Worm (Caenorhabditis elegans) whole organism, mixed stage, embryonic: Measurements from ENCODE around the gene K02E7.1.

Experiments used
- mep-1 ChIP-seq: fragments of 150-350 bp; optimal IDR thresholded peaks from 2 replicates; lab custom pipeline; 2017; ENCODE audit warnings: missing biosample characterization, missing genetic modification reagents, missing genetic modification characterization, inconsistent platforms
- snpc-4 ChIP-seq: fragments of 150-350 bp; optimal IDR thresholded peaks from 2 replicates; lab custom pipeline; 2014; ENCODE audit warnings: missing biosample characterization, missing genetic modification characterization
- unc-62 ChIP-seq: fragments of 150-350 bp; optimal IDR thresholded peaks from 2 replicates; lab custom pipeline; 2014; ENCODE audit warnings: missing biosample characterization, missing genetic modification reagents, missing genetic modification characterization
- zip-8 ChIP-seq: fragments of 150-350 bp; optimal IDR thresholded peaks from 2 replicates; lab custom pipeline; 2014; ENCODE audit warnings: missing biosample characterization, missing genetic modification characterization

- no peak for TF ChIP-seq unc-62 (GFP tag; lab: Kevin White, UChicago)
- no peak for TF ChIP-seq mep-1 (tag; lab: Kevin White, UChicago)
- TF ChIP-seq snpc-4 (tag; lab: Kevin White, UChicago), result no peak
- TF ChIP-seq zip-8 (tag; lab: Kevin White, UChicago), result no peak
Measured at ce11 chrII:1072106-1072505, 10.9 kb upstream of the K02E7.1 start, which contains the start of gene K02E7.4.
